Worm (Caenorhabditis elegans): ENCODE data around the gene F42G2.7.

The F42G2.7 gene

DNA sequence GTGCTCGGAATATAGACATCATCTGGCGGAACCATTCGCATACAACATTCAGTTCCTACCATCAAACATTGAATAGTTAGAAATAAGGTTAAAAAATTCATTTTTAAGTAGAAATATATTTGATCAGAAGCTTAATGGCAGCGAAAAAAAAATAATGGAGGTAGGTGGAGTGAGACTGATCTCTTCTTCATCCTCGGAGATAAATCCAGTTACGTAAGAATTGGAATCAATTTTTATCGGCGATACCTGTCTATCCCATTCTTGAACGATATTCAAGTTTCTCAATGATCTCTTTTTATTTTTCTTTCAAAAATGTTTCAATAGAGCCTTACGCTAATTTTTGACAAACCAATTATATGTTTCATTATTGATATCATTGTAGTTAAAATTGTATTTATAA is 32.5 kb upstream of the F42G2.7 start, which contains the start of gene F16G10.9:
Gene F16G10.9, minus strand, starts transcription at position 101 of the 400 bp plus-strand sequence.
- no peak for TF ChIP-seq F49E8.2 (tag; optimal IDR thresholded peaks at IDR 0.05; ENCODE audit: insufficient read depth)

DNA sequence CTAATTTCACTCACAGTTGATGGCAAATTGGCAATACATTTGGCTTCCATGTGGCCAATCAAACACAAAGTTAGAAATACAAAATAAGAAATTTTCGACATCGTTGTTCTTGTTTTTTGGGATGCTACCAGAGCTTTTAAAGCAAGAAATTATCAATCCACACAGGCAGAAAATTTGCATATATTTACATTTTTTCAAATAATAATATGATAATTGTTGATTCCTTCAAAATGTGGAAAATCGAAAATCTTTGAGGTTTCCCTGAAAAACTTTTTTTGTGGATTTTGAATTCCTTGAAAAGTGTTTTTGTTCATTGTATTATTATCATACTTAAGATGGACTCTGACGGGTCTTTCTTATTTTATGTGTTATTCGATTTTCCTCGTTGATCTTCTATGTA is 27.1 kb upstream of the F42G2.7 start, which contains the start of gene F16G10.10:
Gene F16G10.10, minus strand, starts transcription at position 101 of the 400 bp plus-strand sequence.
- no peak for TF ChIP-seq lin-54 (GFP tag; optimal IDR thresholded peaks at IDR 0.05)
- no peak for TF ChIP-seq cebp-1 (GFP tag; IDR thresholded peaks at IDR 0.05)
- TF ChIP-seq cebp-1 (tag; optimal IDR thresholded peaks at IDR 0.05) = no peak
- no peak for TF ChIP-seq sea-2 (GFP tag; IDR thresholded peaks at IDR 0.05)
- TF ChIP-seq zfh-2 (GFP tag; conservative IDR thresholded peaks at IDR 0.05) = no peak
- TF ChIP-seq lir-1 (GFP tag; conservative IDR thresholded peaks at IDR 0.05) = no peak
- TF ChIP-seq lin-26 (GFP tag; IDR thresholded peaks at IDR 0.05) = no peak
- no peak for TF ChIP-seq nhr-27 (tag; optimal IDR thresholded peaks at IDR 0.05)
- TF ChIP-seq ztf-25 (GFP tag; IDR thresholded peaks at IDR 0.05) = no peak
- no peak for TF ChIP-seq zim-3 (tag; optimal IDR thresholded peaks at IDR 0.05)
- no peak for TF ChIP-seq mcd-1 (GFP tag; IDR thresholded peaks at IDR 0.05)
- TF ChIP-seq unc-62 (GFP tag; optimal IDR thresholded peaks at IDR 0.05) = no peak
- TF ChIP-seq ceh-27 (GFP tag; optimal IDR thresholded peaks at IDR 0.05) = no peak
- TF ChIP-seq akir-1 (GFP tag; optimal IDR thresholded peaks at IDR 0.05) = no peak
- TF ChIP-seq F39B2.1 (GFP tag; IDR thresholded peaks at IDR 0.05) = no peak
- no peak for TF ChIP-seq ztf-28 (GFP tag; IDR thresholded peaks at IDR 0.05)
- TF ChIP-seq rpc-1 (optimal IDR thresholded peaks at IDR 0.05) = no peak
- TF ChIP-seq rpc-1 (tag; optimal IDR thresholded peaks at IDR 0.05) = no peak
- no peak for TF ChIP-seq ZK185.1 (tag; optimal IDR thresholded peaks at IDR 0.05; ENCODE audit: poor library complexity, severe bottlenecking)
- TF ChIP-seq sdz-38 (tag; optimal IDR thresholded peaks at IDR 0.05) = no peak
- TF ChIP-seq F49E8.2 (tag; optimal IDR thresholded peaks at IDR 0.05; ENCODE audit: insufficient read depth) = no peak

DNA sequence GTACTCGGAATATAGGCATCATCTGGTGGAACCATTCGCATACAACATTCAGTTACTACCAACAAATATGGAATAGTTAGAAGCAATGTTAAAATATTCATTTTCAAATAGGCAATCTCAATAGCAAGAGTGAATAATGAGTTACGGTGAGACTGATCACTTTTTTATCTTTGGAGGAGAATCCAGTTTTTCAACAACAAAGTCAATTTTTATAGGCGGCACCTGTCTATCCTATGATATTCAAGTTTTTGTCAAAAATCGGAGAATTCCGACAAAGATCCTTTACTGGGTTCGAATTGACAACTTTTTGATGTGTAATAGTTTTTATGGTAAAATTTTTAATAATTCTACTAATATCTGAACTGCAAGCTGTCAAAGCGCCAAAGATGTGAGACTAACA is 24.1 kb upstream of the F42G2.7 start, which contains the start of gene F16G10.11:
Gene F16G10.11, minus strand, starts transcription at position 101 of the 400 bp plus-strand sequence.
- TF ChIP-seq unc-130 (GFP tag; optimal IDR thresholded peaks at IDR 0.05) = no peak
- TF ChIP-seq lir-1 (GFP tag; conservative IDR thresholded peaks at IDR 0.05) = no peak
- TF ChIP-seq ceh-27 (GFP tag; optimal IDR thresholded peaks at IDR 0.05) = no peak
- no peak for TF ChIP-seq gei-17 (GFP tag; optimal IDR thresholded peaks at IDR 0.05)
- TF ChIP-seq attf-3 (GFP tag; conservative IDR thresholded peaks at IDR 0.05) = no peak
- TF ChIP-seq xnd-1 (tag; optimal IDR thresholded peaks at IDR 0.05) = no peak
- no peak for TF ChIP-seq pbrm-1 (GFP tag; IDR thresholded peaks at IDR 0.05)
- TF ChIP-seq egl-18 (GFP tag; IDR thresholded peaks at IDR 0.05) = no peak
- no peak for TF ChIP-seq F10E7.11 (tag; optimal IDR thresholded peaks at IDR 0.05)
- TF ChIP-seq chd-7 (tag; optimal IDR thresholded peaks at IDR 0.05) = no peak
- TF ChIP-seq aptf-3 (GFP tag; IDR thresholded peaks at IDR 0.05) = no peak

DNA sequence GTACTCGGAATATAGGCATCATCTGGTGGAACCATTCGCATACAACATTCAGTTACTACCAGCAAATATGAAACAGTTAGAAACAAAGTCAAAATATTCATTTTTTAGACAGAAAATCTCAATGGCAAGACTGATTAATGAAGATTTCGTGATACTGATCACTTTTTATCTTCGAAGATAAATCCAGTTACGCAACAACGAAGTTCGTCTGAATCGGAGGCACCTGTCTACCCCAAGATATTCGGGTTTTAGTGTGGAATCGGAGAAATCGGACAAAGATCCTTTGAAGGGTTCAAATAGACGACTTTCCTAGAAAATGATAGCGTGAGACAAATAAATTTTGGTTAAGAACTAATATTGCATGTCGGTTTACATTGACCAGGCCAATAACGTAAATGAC is 22.1 kb upstream of the F42G2.7 start, which contains the start of gene F16G10.13:
Gene F16G10.13, minus strand, starts transcription at position 101 of the 400 bp plus-strand sequence.
- TF ChIP-seq hlh-12 (tag; optimal IDR thresholded peaks at IDR 0.05) (no peak), snpc-1.1 (tag; optimal IDR thresholded peaks at IDR 0.05; ENCODE audit: insufficient read depth) (no peak), lsl-1 (GFP tag; optimal IDR thresholded peaks at IDR 0.05) (no peak), F55B11.4 (tag; optimal IDR thresholded peaks at IDR 0.05; ENCODE audit: borderline replicate concordance, insufficient read depth) (no peak), zim-3 (tag; optimal IDR thresholded peaks at IDR 0.05) (no peak), Y53G8AR.9 (GFP tag; conservative IDR thresholded peaks at IDR 0.05) (no peak), nfyb-1 (GFP tag; IDR thresholded peaks at IDR 0.05) (no peak), C17E4.6 (GFP tag; IDR thresholded peaks at IDR 0.05) (no peak), lsy-27 (tag; optimal IDR thresholded peaks at IDR 0.05; ENCODE audit: borderline replicate concordance, insufficient read depth) (no peak), tbx-9 (tag; optimal IDR thresholded peaks at IDR 0.05; ENCODE audit: borderline replicate concordance) (no peak), hsf-1 (GFP tag; IDR thresholded peaks at IDR 0.05) (no peak), ztf-25 (GFP tag; IDR thresholded peaks at IDR 0.05) (no peak), mcd-1 (GFP tag; IDR thresholded peaks at IDR 0.05) (no peak), madf-6 (GFP tag; IDR thresholded peaks at IDR 0.05) (no peak), F23B12.7 (tag; optimal IDR thresholded peaks at IDR 0.05; ENCODE audit: insufficient read depth) (no peak), Y79H2A.3 (GFP tag; conservative IDR thresholded peaks at IDR 0.05) (no peak), K11D2.4 (GFP tag; IDR thresholded peaks at IDR 0.05) (no peak), rpc-1 (optimal IDR thresholded peaks at IDR 0.05) (no peak), rpc-1 (tag; optimal IDR thresholded peaks at IDR 0.05) (no peak)

All from whole organism, young adult.